Worm (Caenorhabditis elegans): ENCODE measurements around the gene pxn-2.

The pxn-2 gene

DNA sequence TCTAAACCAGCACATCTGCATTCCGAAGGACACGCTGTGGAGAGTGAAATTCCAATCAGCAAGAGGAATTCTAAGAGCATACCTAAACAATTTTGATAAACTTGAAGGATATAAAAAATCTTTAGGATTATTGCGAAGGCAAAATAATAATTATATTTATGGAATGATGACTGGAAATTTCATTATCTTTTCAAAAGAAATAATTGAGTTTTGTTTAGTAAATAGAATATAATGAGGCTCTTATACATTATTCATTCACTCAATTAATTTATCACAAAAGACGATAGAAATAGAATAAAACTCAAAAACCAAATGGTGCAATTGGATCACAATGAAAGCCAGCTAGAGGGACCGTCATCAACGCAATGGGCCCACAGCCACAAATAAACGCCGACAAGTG is at the start of gene pxn-2:
Gene pxn-2, minus strand, starts transcription at position 101 of the 400 bp plus-strand sequence.
- TF ChIP-seq him-1 (tag; optimal IDR thresholded peaks at IDR 0.05): no peak

DNA sequence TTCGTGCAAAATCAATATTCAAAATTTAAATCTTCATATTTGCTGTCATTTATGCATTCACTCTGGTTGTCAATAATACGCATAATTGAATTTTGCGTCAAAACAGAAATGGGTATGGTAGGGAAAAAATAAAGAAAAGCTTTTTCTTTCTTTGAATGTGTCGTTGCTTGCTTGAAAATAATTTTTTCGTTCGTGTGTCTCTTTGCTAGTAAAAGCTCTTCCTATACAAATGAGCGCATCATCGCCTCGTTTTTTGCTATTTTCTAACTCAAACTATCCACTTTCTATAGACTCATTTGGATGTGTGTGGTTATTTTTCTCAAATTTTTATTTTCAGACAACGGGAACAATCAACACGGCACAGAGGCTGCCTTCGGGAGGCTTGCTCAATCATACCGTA is 49.5 kb upstream of the pxn-2 start, which contains the start of gene ldb-1:
Gene ldb-1, plus strand, starts transcription at position 301 of the 400 bp plus-strand sequence.
- TF ChIP-seq him-1 (tag; optimal IDR thresholded peaks at IDR 0.05) (no peak), W03F9.2 (tag; optimal IDR thresholded peaks at IDR 0.05) (no peak), dao-5 (tag; optimal IDR thresholded peaks at IDR 0.05) (no peak)

DNA sequence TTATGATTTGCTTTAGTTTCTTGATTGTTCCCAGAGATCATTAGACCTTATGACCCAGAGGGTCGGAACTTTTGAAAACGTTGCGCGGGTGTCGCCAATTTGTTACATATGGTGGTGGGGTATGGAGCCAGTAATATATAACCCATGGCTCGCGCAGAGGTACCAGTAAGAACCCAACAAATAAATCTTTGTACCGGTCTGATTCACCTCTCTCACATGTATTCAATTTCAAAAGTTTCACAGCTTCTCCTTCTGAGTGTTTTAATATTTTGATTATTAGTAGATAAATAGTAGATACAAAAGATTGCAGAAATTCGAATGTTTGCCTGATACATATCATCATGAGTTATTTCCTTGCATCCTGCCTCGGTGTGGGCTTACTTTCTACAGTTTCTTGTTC is 37.0 kb upstream of the pxn-2 start, which contains the start of gene egl-15:
Gene egl-15, plus strand, starts transcription at position 301 of the 400 bp plus-strand sequence.
- no peak for TF ChIP-seq him-1 (tag; optimal IDR thresholded peaks at IDR 0.05)
- TF ChIP-seq W03F9.2 (tag; optimal IDR thresholded peaks at IDR 0.05): no peak
- TF ChIP-seq dao-5 (tag; optimal IDR thresholded peaks at IDR 0.05): no peak

DNA sequence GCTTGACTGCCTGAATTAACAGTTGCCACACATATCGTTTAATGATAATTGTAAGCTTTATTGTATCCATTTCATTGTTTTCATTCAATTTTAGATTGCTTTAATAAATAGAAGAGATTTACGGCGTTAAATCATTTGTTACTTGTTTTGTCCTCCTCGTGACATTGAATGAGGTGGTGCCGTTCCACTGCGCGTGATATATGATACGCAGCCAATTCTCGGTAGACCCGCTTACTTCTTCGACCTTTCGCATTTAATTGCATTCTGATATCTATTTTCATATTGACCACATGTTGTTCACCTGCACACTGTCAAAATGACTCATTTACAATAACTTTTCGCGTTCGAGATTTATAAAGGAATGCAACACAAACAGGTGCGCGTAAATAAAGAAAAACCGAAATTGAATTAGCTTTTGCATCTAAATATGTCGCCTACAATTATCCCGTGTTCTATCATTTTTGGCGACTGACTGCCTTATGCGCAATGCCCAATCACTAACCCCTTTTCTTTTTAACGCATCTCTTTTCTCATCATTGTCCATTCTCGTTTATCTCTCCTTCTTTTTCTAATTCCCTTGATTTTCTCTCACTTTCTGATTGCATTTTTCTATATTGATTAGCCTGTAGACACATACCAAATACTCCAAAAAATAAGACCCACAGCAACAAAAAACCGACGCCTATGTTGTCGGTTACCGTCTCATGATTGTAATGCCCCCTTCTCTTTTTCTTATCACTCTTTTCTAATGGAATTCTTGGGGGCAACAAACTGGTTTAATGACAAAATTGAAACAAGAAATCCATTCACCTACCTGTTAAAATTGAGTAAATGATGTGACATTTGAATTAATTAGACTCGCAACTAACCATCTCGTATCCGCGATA is 35.6 kb upstream of the pxn-2 start:
- TF ChIP-seq W03F9.2 (tag; optimal IDR thresholded peaks at IDR 0.05): no peak

DNA sequence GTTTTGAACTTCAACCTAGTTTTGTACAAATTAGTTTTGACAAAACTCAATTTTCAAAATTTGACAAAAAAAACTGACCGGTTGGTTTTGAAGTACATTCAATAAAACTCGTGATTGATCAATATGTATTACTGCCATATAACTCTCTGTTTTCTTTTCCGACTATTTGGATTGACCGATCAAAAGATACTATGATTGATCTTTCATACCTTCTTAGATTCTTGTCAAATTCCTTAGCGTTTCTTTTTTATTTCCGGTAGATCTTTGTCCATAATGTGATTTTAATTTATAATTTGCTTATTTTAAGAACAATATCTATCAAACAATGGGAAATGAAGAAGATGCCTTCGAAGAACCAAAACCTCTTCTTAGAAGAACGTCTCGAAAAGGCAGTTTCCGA is 33.3 kb upstream of the pxn-2 start, which contains the start of gene F58A3.3:
Gene F58A3.3, plus strand, starts transcription at position 301 of the 400 bp plus-strand sequence.
- TF ChIP-seq him-1 (tag; optimal IDR thresholded peaks at IDR 0.05) (no peak), W03F9.2 (tag; optimal IDR thresholded peaks at IDR 0.05) (no peak), dao-5 (tag; optimal IDR thresholded peaks at IDR 0.05) (no peak)

DNA sequence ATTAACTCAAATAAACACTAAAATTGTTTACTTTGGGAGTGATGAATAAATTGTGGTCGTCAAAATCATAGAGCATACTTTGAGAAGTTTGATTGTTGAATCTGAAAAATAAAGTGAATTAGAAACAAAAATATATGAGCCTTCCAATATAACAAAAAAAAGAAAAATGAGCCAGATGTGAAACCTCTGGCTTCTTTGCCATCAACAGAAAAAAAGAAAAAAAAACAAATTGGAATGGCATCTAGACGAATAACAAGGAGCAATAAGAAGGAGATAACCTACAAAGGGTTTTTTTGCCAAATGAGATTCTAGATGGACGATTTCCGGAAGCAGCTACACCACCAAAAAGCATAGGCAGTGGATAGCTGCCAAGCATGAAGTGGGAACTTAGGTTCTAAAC is 31.5 kb upstream of the pxn-2 start, which contains the start of gene F58A3.4:
Gene F58A3.4, minus strand, starts transcription at position 101 of the 400 bp plus-strand sequence.
- TF ChIP-seq W03F9.2 (tag; optimal IDR thresholded peaks at IDR 0.05) (no peak), dao-5 (tag; optimal IDR thresholded peaks at IDR 0.05) (no peak), him-1 (tag; optimal IDR thresholded peaks at IDR 0.05) (no peak)

DNA sequence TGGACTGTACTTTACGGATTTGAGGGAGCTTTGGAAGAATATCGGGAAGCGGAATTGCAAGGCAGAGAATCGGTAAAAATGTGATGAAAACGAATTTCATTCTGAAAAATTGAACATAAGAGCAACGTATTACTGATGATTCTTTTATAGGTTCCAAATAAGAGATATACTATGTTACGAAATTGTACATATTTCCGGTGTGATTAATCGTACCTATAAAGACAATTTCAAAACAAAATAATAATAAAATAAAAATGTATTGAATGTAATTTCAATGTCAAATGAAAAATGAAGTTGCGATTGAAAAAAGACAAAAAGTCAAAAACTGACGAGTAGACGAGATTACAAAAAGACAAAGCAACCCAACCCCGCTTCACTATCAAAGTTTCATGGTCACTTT is 29.9 kb upstream of the pxn-2 start, which contains the start of gene ttr-31:
Gene ttr-31, minus strand, starts transcription at position 101 of the 400 bp plus-strand sequence.
- TF ChIP-seq W03F9.2 (tag; optimal IDR thresholded peaks at IDR 0.05): no peak
- TF ChIP-seq him-1 (tag; optimal IDR thresholded peaks at IDR 0.05): no peak
- TF ChIP-seq dao-5 (tag; optimal IDR thresholded peaks at IDR 0.05): no peak

DNA sequence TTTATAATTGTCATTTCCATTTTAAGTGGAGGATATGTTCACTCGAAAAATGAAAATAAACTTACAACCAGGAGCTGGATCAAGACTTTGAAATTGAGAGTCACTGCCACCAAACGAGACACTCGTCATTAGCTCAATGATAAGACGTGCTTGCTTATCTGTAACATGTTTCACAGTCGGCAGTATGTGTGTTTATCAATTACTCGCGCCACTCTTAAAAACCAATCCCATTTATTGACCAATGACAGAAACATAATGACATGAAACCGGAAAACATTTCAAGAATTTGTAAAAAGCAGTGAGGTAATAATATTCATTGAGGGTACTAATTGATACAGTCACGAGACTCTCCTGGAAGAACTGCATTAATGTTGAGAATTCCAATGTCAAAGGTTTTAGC is 29.0 kb upstream of the pxn-2 start, which contains the start of gene del-5:
Gene del-5, minus strand, starts transcription at position 130 of the 400 bp plus-strand sequence.
- TF ChIP-seq dao-5 (tag; optimal IDR thresholded peaks at IDR 0.05): no peak
- no peak for TF ChIP-seq W03F9.2 (tag; optimal IDR thresholded peaks at IDR 0.05)
- TF ChIP-seq him-1 (tag; optimal IDR thresholded peaks at IDR 0.05): no peak

DNA sequence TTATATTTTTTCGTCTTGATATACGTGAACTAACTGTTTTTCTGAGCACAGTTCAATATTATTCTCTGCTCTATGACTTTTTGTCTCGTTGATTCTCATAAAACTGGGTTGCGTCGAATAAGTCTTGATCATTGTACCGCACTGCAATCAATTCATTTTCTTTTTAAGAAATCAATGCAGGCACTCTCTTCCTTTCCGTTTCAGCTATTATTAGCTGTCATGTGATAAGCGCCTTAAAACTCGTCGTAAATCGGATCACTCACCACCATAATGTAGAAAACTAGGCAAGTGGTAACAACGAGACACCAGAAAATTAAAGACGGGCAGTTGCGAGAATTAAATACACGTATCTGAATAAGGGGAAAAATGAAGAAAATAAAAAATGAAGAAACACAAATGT is 28.3 kb upstream of the pxn-2 start:
- TF ChIP-seq him-1 (tag; optimal IDR thresholded peaks at IDR 0.05) (no peak), W03F9.2 (tag; optimal IDR thresholded peaks at IDR 0.05) (no peak), dao-5 (tag; optimal IDR thresholded peaks at IDR 0.05) (no peak)

DNA sequence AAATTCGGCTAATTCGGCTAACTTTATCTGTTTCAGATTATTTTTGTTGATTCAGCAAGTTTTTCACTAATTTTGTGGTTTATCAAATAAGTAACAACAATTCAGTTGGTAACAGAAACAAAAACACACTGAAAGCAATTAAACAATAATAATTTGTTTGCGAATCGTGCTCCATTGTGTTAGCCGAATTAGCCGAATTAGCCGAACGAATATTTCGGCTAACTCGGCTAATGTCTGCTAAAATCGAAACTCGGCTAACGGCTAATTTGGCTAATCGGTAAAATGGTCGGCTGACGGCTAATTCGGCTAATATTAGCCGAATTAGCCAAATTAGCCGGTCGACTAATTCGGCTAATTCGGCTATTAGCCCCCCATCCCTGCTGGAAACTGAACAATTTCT is 24.6 kb upstream of the pxn-2 start:
- TF ChIP-seq W03F9.2 (tag; optimal IDR thresholded peaks at IDR 0.05) (no peak), dao-5 (tag; optimal IDR thresholded peaks at IDR 0.05) (no peak), him-1 (tag; optimal IDR thresholded peaks at IDR 0.05) (no peak)

DNA sequence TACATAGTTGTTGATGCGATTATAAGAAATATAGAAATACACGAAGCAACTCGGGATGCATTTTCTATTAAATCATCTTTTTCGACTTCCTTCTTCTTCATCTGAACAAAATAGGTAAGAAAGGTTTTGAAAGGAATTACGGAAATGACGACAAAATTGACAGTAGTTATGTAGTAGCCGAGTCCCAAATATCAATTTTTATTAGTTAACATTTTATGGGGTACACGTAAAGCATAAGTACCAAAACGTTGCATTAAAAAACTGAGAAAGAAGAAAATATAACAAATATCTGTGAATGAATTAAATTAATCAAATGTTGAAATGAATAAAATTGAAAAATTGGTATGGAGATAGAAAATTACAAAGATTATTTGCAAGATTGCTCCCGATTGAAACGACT is 22.7 kb upstream of the pxn-2 start, which contains the start of gene col-177:
Gene col-177, minus strand, starts transcription at position 101 of the 400 bp plus-strand sequence.
- TF ChIP-seq dao-5 (tag; optimal IDR thresholded peaks at IDR 0.05) (no peak), W03F9.2 (tag; optimal IDR thresholded peaks at IDR 0.05) (no peak), him-1 (tag; optimal IDR thresholded peaks at IDR 0.05) (no peak)

DNA sequence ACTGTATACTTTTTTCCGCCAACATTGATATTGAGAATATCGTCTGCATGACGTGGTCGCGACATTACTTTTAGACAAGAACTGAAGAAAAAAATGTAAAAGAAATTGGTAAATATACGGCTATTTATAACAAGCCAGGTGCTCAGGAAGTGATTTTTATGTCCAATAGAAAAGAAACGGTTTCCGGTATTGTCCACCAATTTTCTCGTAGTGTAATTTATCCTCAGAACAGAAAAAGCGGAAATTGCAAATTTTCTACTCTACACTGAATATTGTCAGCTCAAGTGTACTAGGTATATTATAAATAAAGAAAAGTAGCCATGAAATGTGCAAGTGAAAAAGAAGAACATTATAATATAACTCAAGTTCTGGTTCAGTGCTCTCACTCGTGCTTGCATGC is 20.1 kb upstream of the pxn-2 start, which contains the start of gene F59F3.6:
Gene F59F3.6, minus strand, starts transcription at position 101 of the 400 bp plus-strand sequence.
- no peak for TF ChIP-seq W03F9.2 (tag; optimal IDR thresholded peaks at IDR 0.05)
- TF ChIP-seq him-1 (tag; optimal IDR thresholded peaks at IDR 0.05): no peak
- TF ChIP-seq dao-5 (tag; optimal IDR thresholded peaks at IDR 0.05): no peak

DNA sequence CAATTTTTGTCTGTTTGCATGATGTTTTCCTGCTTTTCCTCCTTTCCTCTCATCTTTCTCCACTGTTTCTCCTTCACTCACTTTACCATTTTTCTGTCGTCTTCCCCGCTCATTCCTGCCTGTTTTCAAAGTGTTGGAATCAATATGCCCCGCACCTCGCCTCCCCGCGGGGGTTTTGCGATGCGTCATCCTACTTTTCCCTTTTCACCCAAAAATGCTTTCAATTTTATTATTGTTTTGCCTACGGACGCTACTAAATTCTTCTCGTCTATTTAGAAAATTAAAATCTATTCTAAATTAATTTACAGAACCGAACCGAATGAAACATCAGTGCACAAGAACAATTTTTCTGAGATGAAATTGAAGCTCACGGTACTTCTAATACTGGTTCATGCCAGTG is 13.1 kb upstream of the pxn-2 start, which contains the start of gene ver-3:
Gene ver-3, plus strand, starts transcription at position 301 of the 400 bp plus-strand sequence.
- TF ChIP-seq W03F9.2 (tag; optimal IDR thresholded peaks at IDR 0.05) (no peak), him-1 (tag; optimal IDR thresholded peaks at IDR 0.05) (no peak), dao-5 (tag; optimal IDR thresholded peaks at IDR 0.05) (no peak)

All from whole organism, L4/young adult.